Worm (Caenorhabditis elegans): Measurements from ENCODE around the gene sel-5.

The sel-5 gene

ce11 chrIII:4587177-4587576 lies 8.9 kb upstream of the sel-5 start, which contains the start of the genes F35G12.7 and smc-4:
Gene F35G12.7 (minus strand): TSS chrIII:4587330.
Gene smc-4 (plus strand): TSS chrIII:4587501.
- no peak for TF ChIP-seq hrde-1 (tag; optimal IDR thresholded peaks at IDR 0.05; ENCODE audit: borderline replicate concordance)
- peak; percentile 66 for TF ChIP-seq ekl-4 (GFP tag; IDR thresholded peaks at IDR 0.05)
- no peak for TF ChIP-seq ceh-79 (tag; optimal IDR thresholded peaks at IDR 0.05)
- no peak for TF ChIP-seq T07F8.4 (tag; optimal IDR thresholded peaks at IDR 0.05)
- TF ChIP-seq Y95B8A.8 (GFP tag; IDR thresholded peaks at IDR 0.05): no peak
- TF ChIP-seq Y56A3A.18 (GFP tag; IDR thresholded peaks at IDR 0.05): no peak
- TF ChIP-seq mel-28 (tag; optimal IDR thresholded peaks at IDR 0.05; ENCODE audit: borderline replicate concordance): no peak
- TF ChIP-seq ceh-91 (GFP tag; IDR thresholded peaks at IDR 0.05): peak; percentile 73
- no peak for TF ChIP-seq sea-2 (GFP tag; IDR thresholded peaks at IDR 0.05)
- TF ChIP-seq hmg-20 (GFP tag; IDR thresholded peaks at IDR 0.05): no peak
- TF ChIP-seq madf-6 (GFP tag; IDR thresholded peaks at IDR 0.05): peak; percentile 96
- no peak for TF ChIP-seq zfh-2 (GFP tag; conservative IDR thresholded peaks at IDR 0.05)
- TF ChIP-seq Y53G8AR.9 (GFP tag; conservative IDR thresholded peaks at IDR 0.05): peak; percentile 68; the same call in 1 of the 2 replicates
- TF ChIP-seq attf-6 (GFP tag; IDR thresholded peaks at IDR 0.05): no peak
- TF ChIP-seq K11D2.4 (GFP tag; IDR thresholded peaks at IDR 0.05): no peak
- TF ChIP-seq ztf-25 (GFP tag; IDR thresholded peaks at IDR 0.05): 0 out of 2 replicates have a peak, but pooled peaks have one; percentile 28
- TF ChIP-seq ama-1 (optimal IDR thresholded peaks at IDR 0.05): no peak
- TF ChIP-seq ama-1 (GFP tag; optimal IDR thresholded peaks at IDR 0.05): no peak
- no peak for TF ChIP-seq cebp-1 (GFP tag; IDR thresholded peaks at IDR 0.05)
- TF ChIP-seq cebp-1 (tag; optimal IDR thresholded peaks at IDR 0.05): peak; percentile 26
- no peak for TF ChIP-seq hlh-12 (tag; optimal IDR thresholded peaks at IDR 0.05)
- TF ChIP-seq lir-1 (GFP tag; conservative IDR thresholded peaks at IDR 0.05): peak; percentile 54; the same call in 1 of the 2 replicates
- TF ChIP-seq K12H6.12 (tag; optimal IDR thresholded peaks at IDR 0.05): no peak
- no peak for TF ChIP-seq mes-4 (tag; optimal IDR thresholded peaks at IDR 0.05)
- no peak for TF ChIP-seq Y67H2A.10 (GFP tag; conservative IDR thresholded peaks at IDR 0.05)
- TF ChIP-seq lsl-1 (GFP tag; optimal IDR thresholded peaks at IDR 0.05): peak; percentile 69
- TF ChIP-seq nhr-120 (GFP tag; IDR thresholded peaks at IDR 0.05): no peak
- TF ChIP-seq tbx-9 (tag; optimal IDR thresholded peaks at IDR 0.05; ENCODE audit: borderline replicate concordance): no peak
- no peak for TF ChIP-seq nhr-27 (tag; optimal IDR thresholded peaks at IDR 0.05)
- TF ChIP-seq dpl-1 (GFP tag; optimal IDR thresholded peaks at IDR 0.05): peak; percentile 87
- peak; percentile 27 for TF ChIP-seq ceh-27 (GFP tag; optimal IDR thresholded peaks at IDR 0.05)
- no peak for TF ChIP-seq ztf-26 (tag; optimal IDR thresholded peaks at IDR 0.05)
- peak; percentile 51; the same call in 1 of the 2 replicates for TF ChIP-seq C17E4.6 (GFP tag; IDR thresholded peaks at IDR 0.05)
- no peak for TF ChIP-seq aptf-3 (GFP tag; IDR thresholded peaks at IDR 0.05)
- TF ChIP-seq nfyb-1 (GFP tag; IDR thresholded peaks at IDR 0.05): peak; percentile 67
- no peak for TF ChIP-seq bed-1 (GFP tag; IDR thresholded peaks at IDR 0.05)
- no peak for TF ChIP-seq egl-44 (GFP tag; IDR thresholded peaks at IDR 0.05)
- TF ChIP-seq T26A5.8 (tag; optimal IDR thresholded peaks at IDR 0.05): no peak
- TF ChIP-seq Y53F4B.3 (GFP tag; IDR thresholded peaks at IDR 0.05): no peak
- no peak for TF ChIP-seq chd-7 (tag; optimal IDR thresholded peaks at IDR 0.05)
- no peak for TF ChIP-seq fkh-3 (tag; optimal IDR thresholded peaks at IDR 0.05)
- no peak for TF ChIP-seq nhr-80 (tag; optimal IDR thresholded peaks at IDR 0.05)
- TF ChIP-seq F57C9.4 (tag; optimal IDR thresholded peaks at IDR 0.05): no peak
- TF ChIP-seq ets-4 (GFP tag; optimal IDR thresholded peaks at IDR 0.05): no peak
- no peak for TF ChIP-seq pha-4 (tag; optimal IDR thresholded peaks at IDR 0.05)
- TF ChIP-seq efl-1 (GFP tag; optimal IDR thresholded peaks at IDR 0.05): peak; percentile 94
- TF ChIP-seq hsf-1 (GFP tag; IDR thresholded peaks at IDR 0.05): peak; percentile 58; the same call in 1 of the 2 replicates
- TF ChIP-seq unc-130 (GFP tag; optimal IDR thresholded peaks at IDR 0.05): no peak
- TF ChIP-seq unc-62 (GFP tag; optimal IDR thresholded peaks at IDR 0.05): no peak
- no peak for TF ChIP-seq madf-10 (tag; optimal IDR thresholded peaks at IDR 0.05)
- TF ChIP-seq atf-7 (tag; optimal IDR thresholded peaks at IDR 0.05): no peak

Data from whole organism, young adult.